Worm (Caenorhabditis elegans) whole organism, late embryonic: Measurements from ENCODE around the gene ceh-89.

Experiments
- C38D4.7 ChIP-seq: fragments of 200-800 bp; sonication (Bioruptor generic); optimal IDR thresholded peaks from 2 replicates; lab custom pipeline; 2018; ENCODE audit warnings: mild to moderate bottlenecking, missing genetic modification characterization, moderate library complexity, missing compliant biosample characterization
- K09A11.1 ChIP-seq: sonication (generic microtip); optimal IDR thresholded peaks from 2 replicates; lab custom pipeline; 2017; ENCODE audit warnings: antibody characterized with exemption, mild to moderate bottlenecking, missing genetic modification characterization, missing compliant biosample characterization; ENCODE audit not compliant: insufficient read depth
- T23F11.4 ChIP-seq: fragments of 200-800 bp; sonication (Bioruptor generic); optimal IDR thresholded peaks from 2 replicates; lab custom pipeline; 2018; ENCODE audit warnings: mild to moderate bottlenecking, missing genetic modification characterization, missing compliant biosample characterization
- Y22D7AL.16 ChIP-seq: sonication (generic microtip); optimal IDR thresholded peaks from 2 replicates; lab custom pipeline; 2016; ENCODE audit warnings: missing genetic modification characterization, missing compliant biosample characterization
- ahr-1 ChIP-seq: sonication (generic microtip); optimal IDR thresholded peaks from 2 replicates; lab custom pipeline; 2016; ENCODE audit warnings: missing genetic modification characterization, missing compliant biosample characterization
- ceh-18 ChIP-seq: sonication (generic microtip); optimal IDR thresholded peaks from 2 replicates; lab custom pipeline; 2016; ENCODE audit warnings: missing genetic modification characterization, missing compliant biosample characterization
- ceh-19 ChIP-seq: fragments of 200-800 bp; sonication (Bioruptor generic); optimal IDR thresholded peaks from 2 replicates; lab custom pipeline; 2018; ENCODE audit warnings: mild to moderate bottlenecking, missing genetic modification characterization, missing compliant biosample characterization
- ceh-2 ChIP-seq: sonication (generic microtip); optimal IDR thresholded peaks from 2 replicates; lab custom pipeline; 2016; ENCODE audit warnings: missing genotype, missing genetic modification characterization, missing compliant biosample characterization
- ceh-34 ChIP-seq: sonication (generic microtip); optimal IDR thresholded peaks from 2 replicates; lab custom pipeline; 2016; ENCODE audit warnings: mild to moderate bottlenecking, missing genetic modification characterization, missing compliant biosample characterization
- ceh-45 ChIP-seq: fragments of 200-800 bp; sonication (Bioruptor generic); IDR thresholded peaks from 2 replicates; pipeline ENCODE4 v1.3.6; 2022; ENCODE audit warnings: missing genetic modification reagents, missing genetic modification characterization, missing compliant biosample characterization
- che-1 ChIP-seq: sonication (generic microtip); optimal IDR thresholded peaks from 2 replicates; lab custom pipeline; 2016; ENCODE audit warnings: mild to moderate bottlenecking, missing genetic modification characterization, missing compliant biosample characterization
- dmd-4 ChIP-seq: sonication (generic microtip); optimal IDR thresholded peaks from 2 replicates; lab custom pipeline; 2016; ENCODE audit warnings: borderline replicate concordance, missing genetic modification characterization, missing compliant biosample characterization
- dve-1 ChIP-seq: sonication (generic microtip); optimal IDR thresholded peaks from 2 replicates; lab custom pipeline; 2017; ENCODE audit warnings: antibody characterized with exemption, mild to moderate bottlenecking, missing genetic modification characterization, missing compliant biosample characterization
- elt-2 ChIP-seq: sonication (generic microtip); optimal IDR thresholded peaks from 2 replicates; lab custom pipeline; 2016; ENCODE audit warnings: missing genetic modification reagents, missing genetic modification characterization, missing compliant biosample characterization
- elt-4 ChIP-seq: sonication (generic microtip); optimal IDR thresholded peaks from 2 replicates; lab custom pipeline; 2016; ENCODE audit warnings: missing genetic modification characterization, missing compliant biosample characterization
- ets-4 ChIP-seq: sonication (generic microtip); optimal IDR thresholded peaks from 2 replicates; lab custom pipeline; 2016; ENCODE audit warnings: missing genetic modification characterization, missing compliant biosample characterization
- eyg-1 ChIP-seq: sonication (generic microtip); optimal IDR thresholded peaks from 2 replicates; lab custom pipeline; 2016; ENCODE audit warnings: missing genotype, missing genetic modification characterization, missing compliant biosample characterization
- fax-1 ChIP-seq: sonication (generic microtip); optimal IDR thresholded peaks from 2 replicates; lab custom pipeline; 2016; ENCODE audit warnings: missing genotype, missing genetic modification characterization, missing compliant biosample characterization
- fkh-6 ChIP-seq: sonication (generic microtip); optimal IDR thresholded peaks from 2 replicates; lab custom pipeline; 2016; ENCODE audit warnings: missing genetic modification characterization, missing compliant biosample characterization
- gmeb-2 ChIP-seq: sonication (generic microtip); optimal IDR thresholded peaks from 2 replicates; lab custom pipeline; 2016; ENCODE audit warnings: missing genetic modification characterization, inconsistent platforms, missing compliant biosample characterization
- hlh-15 ChIP-seq: sonication (generic microtip); optimal IDR thresholded peaks from 2 replicates; lab custom pipeline; 2016; ENCODE audit warnings: missing genetic modification characterization, missing compliant biosample characterization
- hlh-6 ChIP-seq: sonication (generic microtip); optimal IDR thresholded peaks from 2 replicates; lab custom pipeline; 2016; ENCODE audit warnings: missing genotype, missing genetic modification characterization, missing compliant biosample characterization
- hlh-8 ChIP-seq: sonication (generic microtip); optimal IDR thresholded peaks from 2 replicates; lab custom pipeline; 2016; ENCODE audit warnings: missing genotype, missing genetic modification characterization, missing compliant biosample characterization
- lim-6 ChIP-seq: sonication (generic microtip); optimal IDR thresholded peaks from 2 replicates; lab custom pipeline; 2016; ENCODE audit warnings: missing genetic modification characterization, missing compliant biosample characterization
- mec-3 ChIP-seq: sonication (generic microtip); optimal IDR thresholded peaks from 2 replicates; lab custom pipeline; 2016; ENCODE audit warnings: borderline replicate concordance, missing genetic modification characterization, missing compliant biosample characterization
- nfya-1 ChIP-seq: sonication (generic microtip); optimal IDR thresholded peaks from 2 replicates; lab custom pipeline; 2017; ENCODE audit warnings: missing genetic modification characterization, mild to moderate bottlenecking, missing compliant biosample characterization, antibody characterized with exemption, moderate library complexity
- nhr-11 ChIP-seq: fragments of 150-350 bp; optimal IDR thresholded peaks from 2 replicates; lab custom pipeline; 2014; ENCODE audit warnings: missing biosample characterization, missing genetic modification characterization
- pax-1 ChIP-seq: fragments of 150-350 bp; optimal IDR thresholded peaks from 2 replicates; lab custom pipeline; 2014; ENCODE audit warnings: missing biosample characterization, missing genetic modification characterization
- pqm-1 ChIP-seq: sonication (generic microtip); optimal IDR thresholded peaks from 2 replicates; lab custom pipeline; 2016; ENCODE audit warnings: missing genetic modification characterization, missing compliant biosample characterization
- pros-1 ChIP-seq: fragments of 150-350 bp; optimal IDR thresholded peaks from 2 replicates; lab custom pipeline; 2014; ENCODE audit warnings: missing biosample characterization, missing genetic modification reagents, missing genetic modification characterization
- ref-2 ChIP-seq: sonication (generic microtip); optimal IDR thresholded peaks from 2 replicates; lab custom pipeline; 2016; ENCODE audit warnings: missing genetic modification characterization, missing compliant biosample characterization
- sox-2 ChIP-seq: fragments of 200-800 bp; sonication (Bioruptor generic); IDR thresholded peaks from 2 replicates; pipeline ENCODE4 v1.3.6; 2022; ENCODE audit warnings: missing genetic modification reagents, missing genetic modification characterization, missing compliant biosample characterization
- sox-4 ChIP-seq: sonication (generic microtip); optimal IDR thresholded peaks from 2 replicates; lab custom pipeline; 2017; ENCODE audit warnings: mild to moderate bottlenecking, missing genetic modification characterization, inconsistent platforms, missing compliant biosample characterization
- tbx-2 ChIP-seq: sonication (generic microtip); optimal IDR thresholded peaks from 2 replicates; lab custom pipeline; 2016; ENCODE audit warnings: missing genetic modification characterization, missing compliant biosample characterization
- tbx-7 ChIP-seq: sonication (generic microtip); optimal IDR thresholded peaks from 2 replicates; lab custom pipeline; 2016; ENCODE audit warnings: missing genotype, missing genetic modification characterization, missing compliant biosample characterization
- ttx-3 ChIP-seq: sonication (generic microtip); optimal IDR thresholded peaks from 2 replicates; lab custom pipeline; 2016; ENCODE audit warnings: missing genetic modification reagents, missing genetic modification characterization, missing compliant biosample characterization
- unc-3 ChIP-seq, 2 experiments: fragments of 200-800 bp in 1 of 2; sonication (Bioruptor generic) in 1 of 2; sonication (generic microtip) in 1 of 2; conservative IDR thresholded peaks in 1 of 2; optimal IDR thresholded peaks in 1 of 2; 2 replicates each; pipeline versions ENCODE4 v1.3.6 to Lab custom; 2016 to 2022; ENCODE audit warnings: missing compliant biosample characterization in 2 of 2, missing genetic modification characterization in 2 of 2, missing genetic modification reagents in 1 of 2
- unc-42 ChIP-seq: sonication (generic microtip); optimal IDR thresholded peaks from 2 replicates; lab custom pipeline; 2016; ENCODE audit warnings: missing genotype, missing genetic modification characterization, missing compliant biosample characterization
- unc-55 ChIP-seq: sonication (generic microtip); optimal IDR thresholded peaks from 2 replicates; lab custom pipeline; 2017; ENCODE audit warnings: missing biosample characterization, missing genetic modification reagents, missing genetic modification characterization
- zip-5 ChIP-seq: sonication (generic microtip); optimal IDR thresholded peaks from 2 replicates; lab custom pipeline; 2016; ENCODE audit warnings: missing genetic modification characterization, missing compliant biosample characterization

ceh-89 gene

ce11 chrX:14178688-14179087 lies 36.9 kb downstream of the ceh-89 start, which contains the start of gene C37E2.10:
C37E2.10 (plus strand) TSS chrX:14178988.
- TF ChIP-seq che-1 (no peak), dmd-4 (tag; lab: Kevin White, UChicago) (no peak), eyg-1 (tag; lab: Kevin White, UChicago) (no peak), pax-1 (tag; lab: Kevin White, UChicago) (no peak), Y22D7AL.16 (no peak), zip-5 (tag; lab: Kevin White, UChicago) (no peak), ahr-1 (tag; lab: Kevin White, UChicago) (no peak), ets-4 (no peak), unc-3 (GFP tag; conservative IDR thresholded peaks at IDR 0.05; lab: Robert Waterston, UW) (no peak), unc-3 (tag; optimal IDR thresholded peaks at IDR 0.05; lab: Kevin White, UChicago) (no peak), gmeb-2 (tag; lab: Kevin White, UChicago) (no peak), unc-55 (no peak), fkh-6 (tag; lab: Kevin White, UChicago) (no peak), unc-42 (tag; lab: Kevin White, UChicago) (no peak), ceh-18 (no peak), ttx-3 (tag; lab: Kevin White, UChicago) (no peak), hlh-8 (tag; lab: Kevin White, UChicago) (no peak)

- TF ChIP-seq K09A11.1 (tag; lab: Kevin White, UChicago) (no peak), sox-4 (tag; lab: Kevin White, UChicago) (no peak), hlh-6 (tag; lab: Kevin White, UChicago) (no peak), ceh-34 (tag; lab: Kevin White, UChicago) (no peak), sox-2 (GFP tag; lab: Robert Waterston, UW) (no peak)
- TF ChIP-seq, all 69 proteins: peak for 0
Measured at ce11 chrX:14179488-14179887, 37.7 kb downstream of the ceh-89 start.

ce11 chrX:14180151-14180550 lies 38.4 kb downstream of the ceh-89 start, which contains the start of gene C37E2.3:
C37E2.3 (plus strand) TSS chrX:14180451.
- TF ChIP-seq ceh-45 (GFP tag; lab: Robert Waterston, UW) (no peak), ceh-18 (no peak), unc-55 (no peak), pax-1 (tag; lab: Kevin White, UChicago) (no peak), C38D4.7 (GFP tag; lab: Kevin White, UChicago) (no peak), ceh-2 (tag; lab: Kevin White, UChicago) (no peak)

ce11 chrX:14182514-14182913 lies 40.8 kb downstream of the ceh-89 start:
- TF ChIP-seq tbx-2 (tag; lab: Kevin White, UChicago) (no peak), elt-2 (tag; lab: Kevin White, UChicago) (no peak), mec-3 (no peak), elt-4 (tag; lab: Kevin White, UChicago) (no peak), C38D4.7 (GFP tag; lab: Kevin White, UChicago) (no peak), ceh-34 (tag; lab: Kevin White, UChicago) (no peak), ceh-19 (GFP tag; lab: Kevin White, UChicago) (no peak), ttx-3 (tag; lab: Kevin White, UChicago) (no peak), zip-5 (tag; lab: Kevin White, UChicago) (no peak), pqm-1 (no peak), hlh-15 (tag; lab: Kevin White, UChicago) (no peak), che-1 (no peak), pros-1 (tag; lab: Kevin White, UChicago) (no peak)

ce11 chrX:14185631-14186030 lies 43.9 kb downstream of the ceh-89 start:
- TF ChIP-seq mec-3 (no peak), ahr-1 (tag; lab: Kevin White, UChicago) (no peak), dve-1 (tag; lab: Kevin White, UChicago) (no peak), nhr-11 (no peak), unc-55 (no peak), fax-1 (tag; lab: Kevin White, UChicago) (no peak), elt-4 (tag; lab: Kevin White, UChicago) (no peak), nfya-1 (no peak), lim-6 (tag; lab: Kevin White, UChicago) (no peak), sox-4 (tag; lab: Kevin White, UChicago) (no peak), hlh-8 (tag; lab: Kevin White, UChicago) (no peak), C38D4.7 (GFP tag; lab: Kevin White, UChicago) (no peak), T23F11.4 (GFP tag; lab: Kevin White, UChicago) (no peak), ref-2 (tag; lab: Kevin White, UChicago) (no peak), tbx-7 (tag; lab: Kevin White, UChicago) (no peak)
